Worm (Caenorhabditis elegans): ENCODE results near the gene W09D6.5.

DNA sequence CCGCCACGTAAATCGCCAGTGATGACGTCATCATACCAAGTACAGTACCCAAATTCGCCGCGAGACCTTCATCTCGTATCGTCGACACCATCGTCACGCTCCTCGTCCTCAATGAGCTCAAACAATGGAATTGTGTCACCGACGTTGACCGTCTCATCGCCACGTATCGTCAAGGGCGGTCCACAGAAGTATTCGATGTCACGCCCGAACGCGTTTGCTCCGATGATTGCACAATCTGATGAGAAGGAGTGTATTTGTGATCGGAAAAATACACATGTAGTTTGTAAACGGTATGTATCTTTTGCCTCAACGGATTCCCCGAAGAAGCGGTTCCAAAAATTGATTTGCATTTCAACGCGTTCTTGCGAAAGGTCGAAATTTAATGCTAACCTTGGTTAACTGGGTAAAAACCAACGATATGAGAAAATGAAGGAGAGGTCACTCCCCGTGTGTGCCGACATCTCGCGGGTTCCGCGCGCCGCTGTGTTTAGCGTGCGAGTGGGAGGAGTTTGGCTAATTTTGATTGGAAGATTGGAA is 1.9 kb downstream of the W09D6.5 start:
- no peak for TF ChIP-seq jun-1 (tag; optimal IDR thresholded peaks at IDR 0.05)
- TF ChIP-seq ceh-82 (tag; optimal IDR thresholded peaks at IDR 0.05): no peak
- no peak for TF ChIP-seq zag-1 (tag; optimal IDR thresholded peaks at IDR 0.05)

All from whole organism, L4 larva.